Worm (Caenorhabditis elegans): Measurements from ENCODE around the gene hrpl-1.

- TF ChIP-seq lin-13 (GFP tag; optimal IDR thresholded peaks at IDR 0.05) (no peak), nhr-10 (tag; optimal IDR thresholded peaks at IDR 0.05) (no peak), zip-2 (tag; optimal IDR thresholded peaks at IDR 0.05) (no peak), F10B5.3 (tag; optimal IDR thresholded peaks at IDR 0.05) (no peak), mdl-1 (tag; optimal IDR thresholded peaks at IDR 0.05) (no peak), nhr-237 (tag; optimal IDR thresholded peaks at IDR 0.05) (no peak), ceh-82 (tag; optimal IDR thresholded peaks at IDR 0.05) (no peak), ztf-11 (tag; optimal IDR thresholded peaks at IDR 0.05) (no peak), nhr-77 (tag; optimal IDR thresholded peaks at IDR 0.05) (no peak), nhr-25 (tag; optimal IDR thresholded peaks at IDR 0.05; ENCODE audit: borderline replicate concordance, insufficient read depth) (no peak), D1046.2 (GFP tag; IDR thresholded peaks at IDR 0.05) (no peak), fkh-10 (GFP tag; optimal IDR thresholded peaks at IDR 0.05) (no peak), fos-1 (tag; optimal IDR thresholded peaks at IDR 0.05) (no peak), nhr-28 (tag; optimal IDR thresholded peaks at IDR 0.05) (peak; percentile 26)
Measured at ce11 chrII:6877881-6878280, 20.6 kb upstream of the hrpl-1 start.
